Worm (Caenorhabditis elegans) whole organism, midembryonic: Measurements from ENCODE around the gene C08B6.8.

Experiments
- T22C8.4 ChIP-seq: fragments of 200-800 bp; sonication (Bioruptor generic); IDR thresholded peaks from 2 replicates; pipeline ENCODE4 v1.3.6; 2022; ENCODE audit warnings: missing genetic modification characterization, missing compliant biosample characterization
- cog-1 ChIP-seq: sonication (generic microtip); optimal IDR thresholded peaks from 2 replicates; lab custom pipeline; 2016; ENCODE audit warnings: missing genetic modification characterization, missing compliant biosample characterization
- flt-1 ChIP-seq: fragments of 200-800 bp; sonication (Bioruptor generic); IDR thresholded peaks from 2 replicates; pipeline ENCODE4 v1.3.6; 2022; ENCODE audit warnings: missing genetic modification characterization, missing compliant biosample characterization
- klf-2 ChIP-seq: fragments of 200-800 bp; sonication (Bioruptor generic); conservative IDR thresholded peaks from 2 replicates; pipeline ENCODE4 v1.3.6; 2022; ENCODE audit warnings: missing genetic modification reagents, missing genetic modification characterization, missing compliant biosample characterization
- med-1 ChIP-seq: sonication (generic microtip); optimal IDR thresholded peaks from 2 replicates; lab custom pipeline; 2017; ENCODE audit warnings: missing genetic modification characterization, mild to moderate bottlenecking, missing compliant biosample characterization, antibody characterized with exemption, missing genetic modification reagents; ENCODE audit not compliant: insufficient read depth
- ref-1 ChIP-seq: fragments of 200-800 bp; sonication (Bioruptor generic); conservative IDR thresholded peaks from 2 replicates; pipeline ENCODE4 v1.3.6; 2022; ENCODE audit warnings: missing genetic modification reagents, missing genetic modification characterization, missing compliant biosample characterization
- tab-1 ChIP-seq: fragments of 200-800 bp; sonication (Bioruptor generic); IDR thresholded peaks from 2 replicates; pipeline ENCODE4 v1.3.6; 2022; ENCODE audit warnings: missing genetic modification characterization, missing compliant biosample characterization
- ztf-23 ChIP-seq: fragments of 200-800 bp; sonication (Bioruptor generic); IDR thresholded peaks from 2 replicates; pipeline ENCODE4 v1.3.6; 2022; ENCODE audit warnings: missing genetic modification reagents, missing genetic modification characterization, missing compliant biosample characterization
- ztf-29 ChIP-seq: fragments of 200-800 bp; sonication (Bioruptor generic); IDR thresholded peaks from 2 replicates; pipeline ENCODE4 v1.3.6; 2022; ENCODE audit warnings: missing genetic modification reagents, missing genetic modification characterization, missing compliant biosample characterization

Gene C08B6.8

DNA sequence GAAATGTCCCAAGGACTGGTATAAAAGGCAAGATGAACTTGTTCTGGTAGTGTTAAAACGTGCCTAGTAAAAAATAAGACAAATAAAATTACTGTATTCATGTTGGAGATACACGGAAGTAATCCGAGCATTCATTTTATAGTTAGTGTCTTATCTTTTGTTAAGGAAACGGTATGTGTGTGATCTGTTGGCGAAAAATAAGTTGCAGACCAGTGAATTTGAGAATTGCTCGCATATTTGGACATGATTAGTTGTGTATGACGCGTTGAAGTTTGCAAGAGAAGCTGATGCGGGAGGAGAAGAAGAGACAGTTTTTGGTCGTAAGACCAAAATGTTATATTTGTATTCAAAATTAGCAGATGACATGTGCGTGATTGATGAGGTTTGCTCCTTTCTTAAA, 32.5 kb upstream of the C08B6.8 start, which contains the start of gene C08B6.14:
TSS of gene C08B6.14 (minus strand) at position 101 of the 400 bp plus-strand sequence.
- TF ChIP-seq klf-2 (GFP tag; lab: Robert Waterston, UW) (no peak), ref-1 (no peak), ztf-29 (no peak), flt-1 (GFP tag; lab: Robert Waterston, UW) (no peak), T22C8.4 (GFP tag; lab: Robert Waterston, UW) (no peak), tab-1 (no peak), cog-1 (tag; lab: Kevin White, UChicago) (no peak), ztf-23 (no peak), med-1 (GFP tag; lab: Kevin White, UChicago) (no peak)

DNA sequence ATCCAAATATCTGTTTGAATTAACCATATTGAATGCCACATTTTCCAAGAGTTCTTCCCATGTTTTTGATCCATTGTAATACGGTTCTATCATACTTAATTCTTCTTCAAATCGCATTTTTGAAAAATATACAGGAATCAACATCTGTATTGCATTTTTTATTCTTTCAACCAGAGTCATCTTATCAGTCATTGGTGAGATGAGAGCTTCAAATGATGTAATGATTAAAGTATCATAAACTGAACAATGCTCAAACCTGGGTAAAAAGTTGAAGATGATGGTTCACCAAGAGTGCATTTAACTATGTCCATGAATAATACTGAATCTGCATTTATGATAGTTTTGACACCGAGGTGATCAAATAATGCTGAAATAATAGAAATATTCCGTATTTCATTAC, 30.6 kb upstream of the C08B6.8 start:
- TF ChIP-seq cog-1 (tag; lab: Kevin White, UChicago) = no peak
- no peak for TF ChIP-seq ref-1
- no peak for TF ChIP-seq ztf-23
- TF ChIP-seq flt-1 (GFP tag; lab: Robert Waterston, UW) = no peak

DNA sequence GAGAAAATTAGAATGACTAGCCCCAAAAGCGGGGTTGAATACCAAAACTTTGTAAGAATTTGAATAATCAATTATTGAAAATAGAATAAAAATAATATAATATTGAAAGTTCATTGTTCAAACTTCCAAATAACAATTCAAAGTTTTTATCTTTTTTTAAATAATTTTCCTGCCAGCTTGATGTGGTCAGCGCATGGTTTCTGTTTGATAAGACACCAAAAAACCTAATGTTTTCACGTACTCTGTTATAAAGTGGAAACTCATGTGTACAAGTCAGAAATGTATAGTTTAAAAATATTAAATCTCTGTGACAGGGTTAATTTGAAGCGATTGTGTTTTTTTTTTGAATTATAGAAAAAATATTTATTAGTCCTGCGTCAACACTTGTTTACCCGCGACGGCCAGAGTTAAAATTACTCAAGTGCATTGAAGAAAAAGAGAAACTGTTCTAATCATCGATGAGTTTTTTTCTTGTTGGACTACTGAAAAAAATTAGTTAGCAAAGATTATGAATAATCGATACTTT, 29.6 kb upstream of the C08B6.8 start, which contains the start of gene ugt-17:
TSS of gene ugt-17 (minus strand) at position 180 of the 526 bp plus-strand sequence.
- no peak for TF ChIP-seq flt-1 (GFP tag; lab: Robert Waterston, UW)

DNA sequence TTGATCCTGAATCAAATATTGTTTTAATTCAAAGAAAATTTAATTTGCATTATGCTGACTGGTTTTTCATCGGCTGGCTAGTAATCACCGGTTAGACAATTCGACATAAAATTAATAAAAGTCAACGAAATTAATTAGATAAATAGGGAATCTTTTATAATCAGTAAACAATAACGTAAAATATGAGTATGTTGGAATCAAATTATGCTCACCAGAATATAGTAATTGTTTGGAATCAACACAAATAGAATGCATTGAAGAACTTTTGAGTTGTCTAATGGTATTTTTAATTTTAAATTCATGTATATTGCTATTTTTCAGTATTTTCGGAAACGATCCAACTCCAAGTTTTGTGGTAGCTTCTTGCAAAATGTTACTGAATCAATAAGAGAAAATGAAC, 29.0 kb upstream of the C08B6.8 start, which contains the start of gene C08B6.2:
TSS of gene C08B6.2 (plus strand) at position 301 of the 400 bp plus-strand sequence.
- TF ChIP-seq ztf-29 (no peak), tab-1 (no peak), med-1 (GFP tag; lab: Kevin White, UChicago) (no peak), klf-2 (GFP tag; lab: Robert Waterston, UW) (no peak), ref-1 (no peak), T22C8.4 (GFP tag; lab: Robert Waterston, UW) (no peak), flt-1 (GFP tag; lab: Robert Waterston, UW) (no peak), ztf-23 (no peak), cog-1 (tag; lab: Kevin White, UChicago) (no peak)

DNA sequence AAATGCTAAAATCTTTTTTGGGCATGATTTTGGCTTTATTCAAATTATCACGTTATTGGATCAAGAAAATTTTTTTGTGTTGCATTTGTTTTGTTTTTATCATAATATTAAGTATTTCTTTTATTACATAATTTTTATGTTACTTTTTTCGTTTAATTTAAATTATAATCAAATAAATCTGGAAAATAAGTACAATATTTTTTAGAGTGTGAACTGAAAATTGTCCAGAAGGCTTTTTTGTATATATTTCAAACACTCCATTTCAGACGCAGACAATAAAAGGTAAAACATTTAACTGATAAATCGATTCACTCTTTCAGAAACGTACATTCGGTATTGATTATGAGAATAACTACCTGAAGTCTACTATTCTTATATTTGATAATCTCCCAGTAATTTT, 27.1 kb upstream of the C08B6.8 start, which contains the start of gene C08B6.11:
TSS of gene C08B6.11 (plus strand) at position 301 of the 400 bp plus-strand sequence.
- TF ChIP-seq ztf-23 (no peak), ztf-29 (no peak), T22C8.4 (GFP tag; lab: Robert Waterston, UW) (no peak), klf-2 (GFP tag; lab: Robert Waterston, UW) (no peak), ref-1 (no peak), tab-1 (no peak), flt-1 (GFP tag; lab: Robert Waterston, UW) (no peak), med-1 (GFP tag; lab: Kevin White, UChicago) (no peak), cog-1 (tag; lab: Kevin White, UChicago) (no peak)

DNA sequence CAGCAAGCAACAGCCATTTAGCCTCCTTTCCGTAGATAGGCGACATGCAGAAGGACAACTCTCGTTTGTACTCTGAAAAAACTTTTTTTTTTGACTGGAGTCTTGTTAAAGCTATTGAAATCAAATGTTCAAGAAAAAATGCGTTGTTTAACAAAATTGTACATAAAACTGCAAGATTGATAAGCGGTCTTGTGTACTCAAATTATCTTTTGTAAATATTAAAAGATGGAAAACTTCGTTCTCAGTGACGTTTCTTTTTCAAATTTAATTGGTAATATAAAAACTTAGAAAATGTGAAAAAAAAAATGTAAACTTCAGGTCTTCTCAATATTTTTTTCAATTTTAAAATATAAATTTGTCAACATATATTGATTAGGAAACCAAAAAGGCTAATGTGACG, 23.3 kb upstream of the C08B6.8 start:
- TF ChIP-seq flt-1 (GFP tag; lab: Robert Waterston, UW) = no peak
- TF ChIP-seq ztf-23 = no peak
- no peak for TF ChIP-seq med-1 (GFP tag; lab: Kevin White, UChicago)
- no peak for TF ChIP-seq T22C8.4 (GFP tag; lab: Robert Waterston, UW)
- TF ChIP-seq ztf-29 = no peak
- TF ChIP-seq tab-1 = no peak
- no peak for TF ChIP-seq ref-1
- TF ChIP-seq cog-1 (tag; lab: Kevin White, UChicago) = no peak
- no peak for TF ChIP-seq klf-2 (GFP tag; lab: Robert Waterston, UW)

DNA sequence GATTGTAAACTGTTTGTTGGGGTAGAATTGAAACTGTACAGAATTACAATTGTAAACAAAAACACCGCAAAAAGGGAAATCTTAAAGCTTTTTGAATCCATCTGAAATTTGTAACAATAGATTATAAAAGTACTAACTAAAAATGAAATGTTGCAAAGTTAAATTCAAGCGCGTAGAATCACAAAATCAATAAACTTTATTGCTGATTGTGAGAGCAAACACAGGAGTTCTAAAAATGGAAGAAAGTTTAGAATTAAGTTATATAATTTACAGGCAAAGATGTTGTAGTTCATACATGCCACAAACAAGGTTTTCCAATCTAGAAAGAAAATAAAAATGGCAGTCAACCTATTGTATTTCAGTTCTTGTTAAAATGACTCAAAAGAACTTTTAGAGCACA, 22.3 kb upstream of the C08B6.8 start, which contains the start of gene C08B6.3:
TSS of gene C08B6.3 (minus strand) at position 101 of the 400 bp plus-strand sequence.
- TF ChIP-seq flt-1 (GFP tag; lab: Robert Waterston, UW) = no peak
- no peak for TF ChIP-seq med-1 (GFP tag; lab: Kevin White, UChicago)
- no peak for TF ChIP-seq cog-1 (tag; lab: Kevin White, UChicago)

DNA sequence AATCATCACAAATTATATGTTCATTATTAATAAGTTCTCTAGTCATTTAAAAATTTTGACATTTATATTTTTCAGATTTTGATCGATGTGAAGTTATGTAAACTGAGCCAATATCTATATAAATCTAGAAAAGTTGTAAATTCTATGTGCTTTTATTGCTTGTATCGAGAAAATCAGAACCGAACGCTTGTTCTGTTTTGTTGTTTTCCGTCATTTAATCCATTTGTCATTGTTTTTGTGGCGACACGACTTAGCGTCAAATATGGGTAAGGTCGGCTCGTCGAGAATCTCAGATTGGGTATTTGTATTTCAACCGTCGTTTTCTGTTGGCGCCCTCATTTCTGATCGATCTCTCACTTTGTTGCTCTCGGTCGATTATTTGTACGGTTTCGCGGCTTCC, 20.1 kb upstream of the C08B6.8 start, which contains the start of gene cht-5:
TSS of gene cht-5 (plus strand) at position 301 of the 400 bp plus-strand sequence.
- TF ChIP-seq cog-1 (tag; lab: Kevin White, UChicago) (no peak), klf-2 (GFP tag; lab: Robert Waterston, UW) (no peak), ref-1 (no peak), T22C8.4 (GFP tag; lab: Robert Waterston, UW) (no peak), flt-1 (GFP tag; lab: Robert Waterston, UW) (no peak), tab-1 (no peak), ztf-23 (no peak), ztf-29 (no peak), med-1 (GFP tag; lab: Kevin White, UChicago) (no peak)

DNA sequence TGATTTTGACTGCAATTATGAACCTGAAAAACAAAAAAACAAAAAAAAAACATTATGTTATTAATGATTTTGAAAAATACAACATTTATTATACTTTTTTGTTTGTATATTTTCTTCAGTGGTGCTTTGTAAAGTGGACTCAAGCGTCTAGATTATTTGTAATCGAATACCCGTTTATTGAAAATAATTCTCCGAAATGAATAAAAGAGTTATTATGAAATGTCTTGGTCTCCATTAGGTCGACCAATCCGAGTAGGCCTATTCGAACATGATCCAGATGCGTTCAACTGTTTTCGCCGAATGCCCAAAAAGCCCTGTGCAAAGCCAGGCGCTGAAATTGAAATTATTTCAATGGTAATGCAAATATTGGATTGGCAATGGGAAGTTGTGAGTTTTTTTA, 17.0 kb upstream of the C08B6.8 start, which contains the start of gene C08B6.5:
TSS of gene C08B6.5 (plus strand) at position 301 of the 400 bp plus-strand sequence.
- TF ChIP-seq med-1 (GFP tag; lab: Kevin White, UChicago) (no peak), T22C8.4 (GFP tag; lab: Robert Waterston, UW) (no peak), ztf-29 (no peak), tab-1 (no peak), cog-1 (tag; lab: Kevin White, UChicago) (no peak), ztf-23 (no peak), klf-2 (GFP tag; lab: Robert Waterston, UW) (no peak), ref-1 (no peak), flt-1 (GFP tag; lab: Robert Waterston, UW) (no peak)

DNA sequence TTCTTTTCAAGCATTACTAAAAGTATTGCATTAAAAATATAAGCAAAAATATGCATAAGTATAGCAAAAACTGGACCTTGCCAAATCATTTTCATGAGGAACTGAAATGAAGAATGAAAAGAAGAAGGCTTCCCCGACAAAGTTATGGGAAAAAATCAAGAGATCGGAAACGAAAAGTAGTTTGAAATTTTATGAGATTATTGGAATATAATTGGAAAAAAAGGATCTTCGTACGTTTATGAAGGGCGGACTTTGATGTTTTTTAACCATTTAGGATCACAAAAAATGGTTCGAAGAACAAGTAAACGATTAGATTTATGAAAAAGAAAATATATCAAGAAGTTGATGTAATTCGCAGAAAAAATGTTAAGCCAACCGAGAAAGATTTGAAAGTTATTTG, 13.5 kb upstream of the C08B6.8 start, which contains the start of gene srxa-18:
TSS of gene srxa-18 (minus strand) at position 100 of the 400 bp plus-strand sequence.
- no peak for TF ChIP-seq ztf-23
- TF ChIP-seq flt-1 (GFP tag; lab: Robert Waterston, UW) = no peak
- TF ChIP-seq T22C8.4 (GFP tag; lab: Robert Waterston, UW) = no peak
- TF ChIP-seq tab-1 = no peak
- TF ChIP-seq ref-1 = no peak
- TF ChIP-seq med-1 (GFP tag; lab: Kevin White, UChicago) = no peak
- no peak for TF ChIP-seq ztf-29
- no peak for TF ChIP-seq klf-2 (GFP tag; lab: Robert Waterston, UW)
- TF ChIP-seq cog-1 (tag; lab: Kevin White, UChicago) = no peak
